Worm (Caenorhabditis elegans) whole organism, L3 larva: ENCODE data around the gene C45G9.5.

Source experiments
- ama-1 ChIP-seq: fragments of 150-350 bp; optimal IDR thresholded peaks from 2 replicates; lab custom pipeline; 2018
- elt-1 ChIP-seq: fragments of 150-350 bp; optimal IDR thresholded peaks from 2 replicates; lab custom pipeline; 2014; ENCODE audit warnings: missing biosample characterization, missing genetic modification characterization
- fos-1 ChIP-seq: fragments of 150-350 bp; optimal IDR thresholded peaks from 2 replicates; lab custom pipeline; 2014; ENCODE audit warnings: missing biosample characterization, missing genetic modification characterization
- mdl-1 ChIP-seq: fragments of 150-350 bp; optimal IDR thresholded peaks from 2 replicates; lab custom pipeline; 2014; ENCODE audit warnings: missing biosample characterization, missing genetic modification characterization
- nhr-237 ChIP-seq: fragments of 150-350 bp; optimal IDR thresholded peaks from 2 replicates; lab custom pipeline; 2014; ENCODE audit warnings: missing biosample characterization, missing genetic modification characterization
- nhr-28 ChIP-seq: fragments of 150-350 bp; optimal IDR thresholded peaks from 2 replicates; lab custom pipeline; 2014; ENCODE audit warnings: missing biosample characterization, missing genetic modification characterization
- nhr-77 ChIP-seq: fragments of 150-350 bp; optimal IDR thresholded peaks from 2 replicates; lab custom pipeline; 2014; ENCODE audit warnings: missing biosample characterization, missing genetic modification characterization
- sea-2 ChIP-seq: fragments of 150-350 bp; sonication (generic microtip); optimal IDR thresholded peaks from 4 replicates; lab custom pipeline; 2014; ENCODE audit warnings: missing biosample characterization, missing genetic modification reagents, missing genetic modification characterization
- skn-1 ChIP-seq: fragments of 150-350 bp; optimal IDR thresholded peaks from 2 replicates; lab custom pipeline; 2014; ENCODE audit warnings: missing biosample characterization, missing genetic modification characterization
- unc-39 ChIP-seq: sonication (generic microtip); optimal IDR thresholded peaks from 4 replicates; lab custom pipeline; 2017; ENCODE audit warnings: missing biosample characterization, missing genetic modification characterization
- unc-62 ChIP-seq: fragments of 150-350 bp; sonication (generic microtip); optimal IDR thresholded peaks from 4 replicates; lab custom pipeline; 2014; ENCODE audit warnings: missing biosample characterization, missing genetic modification reagents, missing genetic modification characterization

DNA sequence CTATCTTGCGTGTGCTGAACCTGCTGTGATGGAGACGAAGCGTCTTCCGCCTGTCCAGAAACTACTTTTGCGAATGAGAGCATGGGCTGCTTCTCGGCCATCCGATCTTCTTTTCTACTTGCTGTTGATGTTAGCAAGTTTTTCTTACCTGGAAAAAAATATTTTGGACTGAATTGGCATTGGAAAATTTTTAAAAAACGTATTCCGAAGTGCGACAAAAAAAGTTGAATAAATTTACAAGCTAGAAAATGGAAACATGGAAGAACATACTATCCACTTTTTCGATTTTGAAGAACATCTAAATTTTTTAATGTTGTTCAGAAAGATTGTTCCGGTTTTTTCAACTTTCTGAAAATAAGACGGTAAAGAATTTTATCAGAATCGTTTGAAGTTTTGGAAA lies 30.4 kb upstream of the C45G9.5 start, which contains the start of gene larp-1:
- TF ChIP-seq skn-1 (tag; lab: Kevin White, UChicago) (no peak), nhr-237 (no peak), mdl-1 (tag; lab: Kevin White, UChicago) (no peak), sea-2 (GFP tag; lab: Kevin White, UChicago) (no peak), unc-39 (tag; lab: Kevin White, UChicago) (no peak), unc-62 (GFP tag; lab: Kevin White, UChicago) (no peak), nhr-28 (tag; lab: Kevin White, UChicago) (no peak), ama-1 (no peak), elt-1 (tag; lab: Kevin White, UChicago) (no peak), fos-1 (tag; lab: Kevin White, UChicago) (no peak), nhr-77 (tag; lab: Kevin White, UChicago) (no peak)
